Worm (Caenorhabditis elegans): Measurements from ENCODE around the gene nspc-17.

ce11 chrX:14549709-14550199, 24.8 kb upstream of the nspc-17 start, which contains the start of gene ram-5:
- TF ChIP-seq nhr-25 (tag; optimal IDR thresholded peaks at IDR 0.05) (no peak), nhr-76 (tag; optimal IDR thresholded peaks at IDR 0.05) (no peak)

Measured in whole organism, L3 larva.